Worm (Caenorhabditis elegans): ENCODE results near the gene del-5.

Gene del-5

ce11 chrX:11031047-11031695 is 23.2 kb upstream of the del-5 start (continued):
- TF ChIP-seq hmg-1.2 (GFP tag; IDR thresholded peaks at IDR 0.05) (peak; percentile 82), ceh-91 (GFP tag; IDR thresholded peaks at IDR 0.05) (no peak), fkh-3 (tag; optimal IDR thresholded peaks at IDR 0.05) (no peak), ztf-25 (GFP tag; IDR thresholded peaks at IDR 0.05) (0 out of 2 replicates have a peak, but pooled peaks have one; percentile 2), F49E8.2 (tag; optimal IDR thresholded peaks at IDR 0.05; ENCODE audit: insufficient read depth) (no peak), B0336.3 (GFP tag; IDR thresholded peaks at IDR 0.05) (no peak; the same call in 1 of the 2 replicates), Y53F4B.3 (GFP tag; IDR thresholded peaks at IDR 0.05) (no peak), snpc-1.1 (tag; optimal IDR thresholded peaks at IDR 0.05; ENCODE audit: insufficient read depth) (no peak)

DNA sequence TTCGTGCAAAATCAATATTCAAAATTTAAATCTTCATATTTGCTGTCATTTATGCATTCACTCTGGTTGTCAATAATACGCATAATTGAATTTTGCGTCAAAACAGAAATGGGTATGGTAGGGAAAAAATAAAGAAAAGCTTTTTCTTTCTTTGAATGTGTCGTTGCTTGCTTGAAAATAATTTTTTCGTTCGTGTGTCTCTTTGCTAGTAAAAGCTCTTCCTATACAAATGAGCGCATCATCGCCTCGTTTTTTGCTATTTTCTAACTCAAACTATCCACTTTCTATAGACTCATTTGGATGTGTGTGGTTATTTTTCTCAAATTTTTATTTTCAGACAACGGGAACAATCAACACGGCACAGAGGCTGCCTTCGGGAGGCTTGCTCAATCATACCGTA is 20.6 kb upstream of the del-5 start, which contains the start of gene ldb-1:
Gene ldb-1 (plus strand): TSS at position 301 of the 400 bp plus-strand sequence.
- TF ChIP-seq F52B5.7 (tag; optimal IDR thresholded peaks at IDR 0.05): no peak
- no peak for TF ChIP-seq rcor-1 (GFP tag; IDR thresholded peaks at IDR 0.05)
- no peak for TF ChIP-seq lin-40 (tag; optimal IDR thresholded peaks at IDR 0.05)
- TF ChIP-seq bed-2 (GFP tag; IDR thresholded peaks at IDR 0.05): no peak
- TF ChIP-seq madf-6 (GFP tag; IDR thresholded peaks at IDR 0.05): no peak
- TF ChIP-seq let-526 (GFP tag; IDR thresholded peaks at IDR 0.05): no peak
- TF ChIP-seq Y95B8A.8 (GFP tag; IDR thresholded peaks at IDR 0.05): no peak
- no peak for TF ChIP-seq somi-1 (GFP tag; optimal IDR thresholded peaks at IDR 0.05)
- TF ChIP-seq ztf-26 (tag; optimal IDR thresholded peaks at IDR 0.05): no peak

DNA sequence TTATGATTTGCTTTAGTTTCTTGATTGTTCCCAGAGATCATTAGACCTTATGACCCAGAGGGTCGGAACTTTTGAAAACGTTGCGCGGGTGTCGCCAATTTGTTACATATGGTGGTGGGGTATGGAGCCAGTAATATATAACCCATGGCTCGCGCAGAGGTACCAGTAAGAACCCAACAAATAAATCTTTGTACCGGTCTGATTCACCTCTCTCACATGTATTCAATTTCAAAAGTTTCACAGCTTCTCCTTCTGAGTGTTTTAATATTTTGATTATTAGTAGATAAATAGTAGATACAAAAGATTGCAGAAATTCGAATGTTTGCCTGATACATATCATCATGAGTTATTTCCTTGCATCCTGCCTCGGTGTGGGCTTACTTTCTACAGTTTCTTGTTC is 8.1 kb upstream of the del-5 start, which contains the start of gene egl-15:
Gene egl-15 (plus strand): TSS at position 301 of the 400 bp plus-strand sequence.
- TF ChIP-seq tbx-9 (tag; optimal IDR thresholded peaks at IDR 0.05; ENCODE audit: borderline replicate concordance) (no peak), unc-130 (GFP tag; optimal IDR thresholded peaks at IDR 0.05) (no peak), sea-2 (GFP tag; IDR thresholded peaks at IDR 0.05) (no peak), ztf-18 (tag; optimal IDR thresholded peaks at IDR 0.05) (no peak), attf-3 (GFP tag; conservative IDR thresholded peaks at IDR 0.05) (no peak), lin-40 (tag; optimal IDR thresholded peaks at IDR 0.05) (no peak), let-607 (tag; optimal IDR thresholded peaks at IDR 0.05) (no peak), B0261.1 (tag; optimal IDR thresholded peaks at IDR 0.05) (no peak), K11D2.4 (GFP tag; IDR thresholded peaks at IDR 0.05) (no peak), lir-1 (GFP tag; conservative IDR thresholded peaks at IDR 0.05) (no peak)

DNA sequence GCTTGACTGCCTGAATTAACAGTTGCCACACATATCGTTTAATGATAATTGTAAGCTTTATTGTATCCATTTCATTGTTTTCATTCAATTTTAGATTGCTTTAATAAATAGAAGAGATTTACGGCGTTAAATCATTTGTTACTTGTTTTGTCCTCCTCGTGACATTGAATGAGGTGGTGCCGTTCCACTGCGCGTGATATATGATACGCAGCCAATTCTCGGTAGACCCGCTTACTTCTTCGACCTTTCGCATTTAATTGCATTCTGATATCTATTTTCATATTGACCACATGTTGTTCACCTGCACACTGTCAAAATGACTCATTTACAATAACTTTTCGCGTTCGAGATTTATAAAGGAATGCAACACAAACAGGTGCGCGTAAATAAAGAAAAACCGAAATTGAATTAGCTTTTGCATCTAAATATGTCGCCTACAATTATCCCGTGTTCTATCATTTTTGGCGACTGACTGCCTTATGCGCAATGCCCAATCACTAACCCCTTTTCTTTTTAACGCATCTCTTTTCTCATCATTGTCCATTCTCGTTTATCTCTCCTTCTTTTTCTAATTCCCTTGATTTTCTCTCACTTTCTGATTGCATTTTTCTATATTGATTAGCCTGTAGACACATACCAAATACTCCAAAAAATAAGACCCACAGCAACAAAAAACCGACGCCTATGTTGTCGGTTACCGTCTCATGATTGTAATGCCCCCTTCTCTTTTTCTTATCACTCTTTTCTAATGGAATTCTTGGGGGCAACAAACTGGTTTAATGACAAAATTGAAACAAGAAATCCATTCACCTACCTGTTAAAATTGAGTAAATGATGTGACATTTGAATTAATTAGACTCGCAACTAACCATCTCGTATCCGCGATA is 6.7 kb upstream of the del-5 start:
- no peak for TF ChIP-seq ztf-22 (GFP tag; optimal IDR thresholded peaks at IDR 0.05)
- no peak for TF ChIP-seq fkh-3 (tag; optimal IDR thresholded peaks at IDR 0.05)
- TF ChIP-seq snpc-3.4 (tag; optimal IDR thresholded peaks at IDR 0.05): no peak
- no peak for TF ChIP-seq madf-10 (tag; optimal IDR thresholded peaks at IDR 0.05)
- no peak for TF ChIP-seq lsl-1 (GFP tag; optimal IDR thresholded peaks at IDR 0.05)
- no peak for TF ChIP-seq rpc-1 (optimal IDR thresholded peaks at IDR 0.05)
- TF ChIP-seq rpc-1 (tag; optimal IDR thresholded peaks at IDR 0.05): no peak
- TF ChIP-seq nfyb-1 (GFP tag; IDR thresholded peaks at IDR 0.05): no peak
- TF ChIP-seq hmg-20 (GFP tag; IDR thresholded peaks at IDR 0.05): no peak
- TF ChIP-seq egl-18 (GFP tag; IDR thresholded peaks at IDR 0.05): no peak
- TF ChIP-seq F57C9.4 (tag; optimal IDR thresholded peaks at IDR 0.05): no peak
- TF ChIP-seq F10E7.11 (tag; optimal IDR thresholded peaks at IDR 0.05): no peak
- TF ChIP-seq sdz-38 (tag; optimal IDR thresholded peaks at IDR 0.05): no peak
- TF ChIP-seq somi-1 (GFP tag; optimal IDR thresholded peaks at IDR 0.05): no peak
- no peak for TF ChIP-seq snpc-1.3 (tag; optimal IDR thresholded peaks at IDR 0.05; ENCODE audit: insufficient read depth)
- TF ChIP-seq unc-130 (GFP tag; optimal IDR thresholded peaks at IDR 0.05): no peak

Data from whole organism, young adult.